Worm (Caenorhabditis elegans): ENCODE measurements around the gene acr-7.

DNA sequence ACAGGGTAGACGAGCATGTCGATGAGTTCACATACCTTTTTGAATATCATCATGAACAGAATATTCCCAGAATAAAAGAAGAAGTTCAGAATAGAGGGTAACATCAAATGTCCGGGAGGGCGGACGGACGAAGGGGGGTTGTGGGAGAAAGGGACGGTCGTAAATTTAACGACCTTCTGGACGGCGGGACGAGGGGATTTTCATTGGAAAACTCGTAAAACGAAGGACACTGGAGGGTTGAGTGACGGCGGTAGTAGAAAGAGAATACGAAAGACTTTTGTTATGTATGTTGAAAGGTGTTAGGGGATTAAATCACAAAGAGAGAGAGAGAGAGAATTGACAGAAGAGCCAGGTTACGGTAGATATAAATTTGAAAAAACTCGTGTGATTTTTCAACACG lies 978 bp upstream of the acr-7 start:
- TF ChIP-seq eyg-1 (tag; optimal IDR thresholded peaks at IDR 0.05) (no peak), ama-1 (optimal IDR thresholded peaks at IDR 0.05) (no peak), hlh-6 (tag; optimal IDR thresholded peaks at IDR 0.05) (no peak), unc-86 (tag; optimal IDR thresholded peaks at IDR 0.05) (no peak), nhr-11 (tag; optimal IDR thresholded peaks at IDR 0.05) (no peak), odd-2 (tag; optimal IDR thresholded peaks at IDR 0.05) (no peak), pha-4 (tag; optimal IDR thresholded peaks at IDR 0.05) (no peak), nfya-1 (tag; optimal IDR thresholded peaks at IDR 0.05) (no peak), hlh-30 (tag; optimal IDR thresholded peaks at IDR 0.05; ENCODE audit: insufficient read depth) (no peak)
